Fruit fly (Drosophila melanogaster): Measurements from ENCODE around the gene CG12288.

The CG12288 gene

dm6 chr2L:16868897-16869324 lies 33.1 kb downstream of the CG12288 start (continued):
- TF ChIP-seq CG2120 (GFP tag; optimal IDR thresholded peaks at IDR 0.05) (no peak), salm (tag; optimal IDR thresholded peaks at IDR 0.05) (no peak), phol (tag; optimal IDR thresholded peaks at IDR 0.05) (peak; percentile 57)

DNA sequence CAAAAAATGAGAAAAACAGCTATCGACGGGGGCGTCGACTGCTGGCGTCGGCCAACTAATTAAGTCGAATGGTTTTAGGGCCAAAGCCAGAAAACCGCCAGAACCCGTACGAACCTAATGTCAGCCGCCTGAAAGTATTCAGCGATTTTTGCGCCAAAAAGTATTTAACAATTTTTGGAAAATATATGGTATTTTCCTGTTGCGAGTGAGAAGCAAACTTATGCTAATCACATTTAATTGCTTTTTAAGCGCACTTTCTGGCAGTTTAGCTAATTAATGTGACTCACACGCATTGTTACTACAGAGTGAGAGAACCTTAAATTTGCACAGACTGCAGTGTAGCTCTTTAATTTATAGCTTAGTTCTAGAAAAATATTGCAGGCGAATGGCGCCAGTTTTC lies 39.5 kb downstream of the CG12288 start:
- no peak for TF ChIP-seq Mad (GFP tag; optimal IDR thresholded peaks at IDR 0.05)
- no peak for TF ChIP-seq CG6765 (GFP tag; optimal IDR thresholded peaks at IDR 0.05)
- no peak for TF ChIP-seq CG9932 (GFP tag; IDR thresholded peaks at IDR 0.05)
- TF ChIP-seq CG18011 (GFP tag; optimal IDR thresholded peaks at IDR 0.05): no peak
- no peak for TF ChIP-seq Tbp (GFP tag; optimal IDR thresholded peaks at IDR 0.05)
- no peak for TF ChIP-seq CG3065 (GFP tag; optimal IDR thresholded peaks at IDR 0.05)
- no peak for TF ChIP-seq D (optimal IDR thresholded peaks at IDR 0.05)
- no peak for TF ChIP-seq D (GFP tag; optimal IDR thresholded peaks at IDR 0.05)
- no peak for TF ChIP-seq run (tag; optimal IDR thresholded peaks at IDR 0.05)
- TF ChIP-seq zen (tag; optimal IDR thresholded peaks at IDR 0.05): peak; percentile 11
- no peak for TF ChIP-seq CG31224 (GFP tag; IDR thresholded peaks at IDR 0.05)
- peak; percentile 16; the same call in 1 of the 2 replicates for TF ChIP-seq CG13287 (GFP tag; IDR thresholded peaks at IDR 0.05; ENCODE audit: partially characterized antibody)
- no peak for TF ChIP-seq HLHmδ (GFP tag; optimal IDR thresholded peaks at IDR 0.05)
- TF ChIP-seq CG31441 (GFP tag; IDR thresholded peaks at IDR 0.05): no peak
- no peak for TF ChIP-seq en (GFP tag; optimal IDR thresholded peaks at IDR 0.05)
- TF ChIP-seq peb (GFP tag; IDR thresholded peaks at IDR 0.05): no peak
- TF ChIP-seq Nf-YB (GFP tag; optimal IDR thresholded peaks at IDR 0.05): no peak
- peak; percentile 37 for TF ChIP-seq Vsx1 (GFP tag; optimal IDR thresholded peaks at IDR 0.05)
- TF ChIP-seq vvl (GFP tag; IDR thresholded peaks at IDR 0.05): peak; percentile 35; the same call in 1 of the 2 replicates
- TF ChIP-seq CG6689 (GFP tag; IDR thresholded peaks at IDR 0.05): no peak
- no peak for TF ChIP-seq CG8290 (GFP tag; optimal IDR thresholded peaks at IDR 0.05)
- TF ChIP-seq CG8290 (tag; optimal IDR thresholded peaks at IDR 0.05): peak in 1 of 2 experiments; percentile 14
- TF ChIP-seq E2f2 (GFP tag; IDR thresholded peaks at IDR 0.05): no peak
- TF ChIP-seq CrebB (tag; optimal IDR thresholded peaks at IDR 0.05): no peak
- peak; percentile 5 for TF ChIP-seq CTCF (GFP tag; optimal IDR thresholded peaks at IDR 0.05)
- no peak for TF ChIP-seq cwo (GFP tag; optimal IDR thresholded peaks at IDR 0.05)
- TF ChIP-seq Blimp-1 (GFP tag; optimal IDR thresholded peaks at IDR 0.05): no peak
- peak; percentile 47 for TF ChIP-seq Med (GFP tag)
- TF ChIP-seq Meics (GFP tag; optimal IDR thresholded peaks at IDR 0.05): no peak
- no peak for TF ChIP-seq Nf-YA (GFP tag; IDR thresholded peaks at IDR 0.05)
- TF ChIP-seq CG4854 (GFP tag; optimal IDR thresholded peaks at IDR 0.05): no peak
- TF ChIP-seq BEAF-32 (GFP tag; optimal IDR thresholded peaks at IDR 0.05): no peak
- TF ChIP-seq ci (GFP tag; IDR thresholded peaks at IDR 0.05): 0 out of 3 replicates have a peak, but pooled peaks have one; percentile 22
- TF ChIP-seq CG9817 (tag; optimal IDR thresholded peaks at IDR 0.05): no peak
- TF ChIP-seq fd64A (GFP tag; optimal IDR thresholded peaks at IDR 0.05): no peak
- TF ChIP-seq CG8478 (optimal IDR thresholded peaks at IDR 0.05): no peak
- peak; percentile 75 for TF ChIP-seq exex (tag; optimal IDR thresholded peaks at IDR 0.05)
- TF ChIP-seq CG6654 (GFP tag; optimal IDR thresholded peaks at IDR 0.05): no peak
- TF ChIP-seq dan (GFP tag; IDR thresholded peaks at IDR 0.05): no peak

dm6 chr2L:16861126-16861525 lies 40.9 kb downstream of the CG12288 start, which contains the start of gene CG6012:
CG6012 (minus strand) TSS chr2L:16861489.
- TF ChIP-seq mld (GFP tag; IDR thresholded peaks at IDR 0.05; ENCODE audit: partially characterized antibody) (no peak), Aef1 (GFP tag; IDR thresholded peaks at IDR 0.05) (no peak), sd (tag; optimal IDR thresholded peaks at IDR 0.05) (peak; percentile 89), Med (GFP tag) (peak; percentile 58), grn (GFP tag; optimal IDR thresholded peaks at IDR 0.05) (peak; percentile 61), CG10274 (GFP tag; optimal IDR thresholded peaks at IDR 0.05) (peak; percentile 25), CG8924 (tag; optimal IDR thresholded peaks at IDR 0.05) (no peak), exex (tag; optimal IDR thresholded peaks at IDR 0.05) (peak; percentile 97), twi (tag; optimal IDR thresholded peaks at IDR 0.05) (no peak), gt (GFP tag; IDR thresholded peaks at IDR 0.05) (no peak), mirr (GFP tag; optimal IDR thresholded peaks at IDR 0.05) (peak; percentile 86), sug (tag; optimal IDR thresholded peaks at IDR 0.05) (peak; percentile 71), lab (GFP tag; optimal IDR thresholded peaks at IDR 0.05) (peak; percentile 25)

All from whole organism, embryonic.